Worm (Caenorhabditis elegans) whole organism, late embryonic: ENCODE data around the gene K08B4.7.

Experiments
- K02D7.2 ChIP-seq: sonication (generic microtip); optimal IDR thresholded peaks from 2 replicates; lab custom pipeline; 2017; ENCODE audit warnings: mild to moderate bottlenecking, missing genetic modification characterization, missing compliant biosample characterization
- ama-1 ChIP-seq: fragments of 150-350 bp; optimal IDR thresholded peaks from 2 replicates; lab custom pipeline; 2014
- ceh-14 ChIP-seq: sonication (generic microtip); optimal IDR thresholded peaks from 2 replicates; lab custom pipeline; 2016; ENCODE audit warnings: missing genotype, missing genetic modification characterization, missing compliant biosample characterization
- ceh-24 ChIP-seq: sonication (generic microtip); optimal IDR thresholded peaks from 2 replicates; lab custom pipeline; 2016; ENCODE audit warnings: mild to moderate bottlenecking, missing genetic modification characterization, missing compliant biosample characterization
- ceh-31 ChIP-seq: sonication (generic microtip); optimal IDR thresholded peaks from 2 replicates; lab custom pipeline; 2016; ENCODE audit warnings: missing genetic modification characterization, missing compliant biosample characterization
- ceh-45 ChIP-seq: fragments of 200-800 bp; sonication (Bioruptor generic); IDR thresholded peaks from 2 replicates; pipeline ENCODE4 v1.3.6; 2022; ENCODE audit warnings: missing genetic modification reagents, missing genetic modification characterization, missing compliant biosample characterization
- ceh-48 ChIP-seq: sonication (generic microtip); optimal IDR thresholded peaks from 2 replicates; lab custom pipeline; 2016; ENCODE audit warnings: missing genetic modification characterization, inconsistent platforms, missing compliant biosample characterization
- ceh-6 ChIP-seq: fragments of 200-800 bp; sonication (Bioruptor generic); optimal IDR thresholded peaks from 2 replicates; lab custom pipeline; 2018; ENCODE audit warnings: mild to moderate bottlenecking, missing genetic modification characterization, missing compliant biosample characterization
- ceh-9 ChIP-seq: sonication (generic microtip); optimal IDR thresholded peaks from 2 replicates; lab custom pipeline; 2016; ENCODE audit warnings: mild to moderate bottlenecking, missing genetic modification characterization, inconsistent platforms, missing compliant biosample characterization
- dmd-4 ChIP-seq: sonication (generic microtip); optimal IDR thresholded peaks from 2 replicates; lab custom pipeline; 2016; ENCODE audit warnings: borderline replicate concordance, missing genetic modification characterization, missing compliant biosample characterization
- elt-2 ChIP-seq: sonication (generic microtip); optimal IDR thresholded peaks from 2 replicates; lab custom pipeline; 2016; ENCODE audit warnings: missing genetic modification reagents, missing genetic modification characterization, missing compliant biosample characterization
- fkh-10 ChIP-seq: fragments of 150-350 bp; optimal IDR thresholded peaks from 2 replicates; lab custom pipeline; 2014; ENCODE audit warnings: missing biosample characterization, missing genetic modification reagents, missing genetic modification characterization
- hlh-30 ChIP-seq: sonication (generic microtip); optimal IDR thresholded peaks from 2 replicates; lab custom pipeline; 2017; ENCODE audit warnings: antibody characterized with exemption, missing genetic modification characterization, missing compliant biosample characterization; ENCODE audit not compliant: insufficient read depth
- lin-11 ChIP-seq: fragments of 200-800 bp; sonication (Bioruptor generic); optimal IDR thresholded peaks from 2 replicates; lab custom pipeline; 2018; ENCODE audit warnings: mild to moderate bottlenecking, missing genetic modification characterization, missing compliant biosample characterization
- mec-3 ChIP-seq: sonication (generic microtip); optimal IDR thresholded peaks from 2 replicates; lab custom pipeline; 2016; ENCODE audit warnings: borderline replicate concordance, missing genetic modification characterization, missing compliant biosample characterization
- nfya-1 ChIP-seq: sonication (generic microtip); optimal IDR thresholded peaks from 2 replicates; lab custom pipeline; 2017; ENCODE audit warnings: missing genetic modification characterization, mild to moderate bottlenecking, missing compliant biosample characterization, antibody characterized with exemption, moderate library complexity
- nhr-11 ChIP-seq: fragments of 150-350 bp; optimal IDR thresholded peaks from 2 replicates; lab custom pipeline; 2014; ENCODE audit warnings: missing biosample characterization, missing genetic modification characterization
- nhr-232 ChIP-seq: sonication (generic microtip); optimal IDR thresholded peaks from 2 replicates; lab custom pipeline; 2016; ENCODE audit warnings: missing genetic modification characterization, missing compliant biosample characterization
- odd-2 ChIP-seq: sonication (generic microtip); optimal IDR thresholded peaks from 2 replicates; lab custom pipeline; 2017; ENCODE audit warnings: antibody characterized with exemption, mild to moderate bottlenecking, missing genetic modification characterization, missing compliant biosample characterization
- pha-2 ChIP-seq: sonication (generic microtip); optimal IDR thresholded peaks from 2 replicates; lab custom pipeline; 2017; ENCODE audit warnings: mild to moderate bottlenecking, missing genetic modification characterization, missing compliant biosample characterization
- pha-4 ChIP-seq: fragments of 150-350 bp; optimal IDR thresholded peaks from 2 replicates; lab custom pipeline; 2018; ENCODE audit warnings: missing biosample characterization, missing genetic modification reagents, missing genetic modification characterization
- pqm-1 ChIP-seq: sonication (generic microtip); optimal IDR thresholded peaks from 2 replicates; lab custom pipeline; 2016; ENCODE audit warnings: missing genetic modification characterization, missing compliant biosample characterization
- rnt-1 ChIP-seq: sonication (generic microtip); optimal IDR thresholded peaks from 2 replicates; lab custom pipeline; 2016; ENCODE audit warnings: missing genetic modification characterization, missing compliant biosample characterization
- sdc-2 ChIP-seq: sonication (generic microtip); optimal IDR thresholded peaks from 2 replicates; lab custom pipeline; 2016; ENCODE audit warnings: missing genotype, missing genetic modification characterization, missing compliant biosample characterization
- syd-9 ChIP-seq: sonication (generic microtip); optimal IDR thresholded peaks from 2 replicates; lab custom pipeline; 2016; ENCODE audit warnings: mild to moderate bottlenecking, missing genetic modification characterization, moderate library complexity, missing compliant biosample characterization
- tbx-7 ChIP-seq: sonication (generic microtip); optimal IDR thresholded peaks from 2 replicates; lab custom pipeline; 2016; ENCODE audit warnings: missing genotype, missing genetic modification characterization, missing compliant biosample characterization
- ttx-3 ChIP-seq: sonication (generic microtip); optimal IDR thresholded peaks from 2 replicates; lab custom pipeline; 2016; ENCODE audit warnings: missing genetic modification reagents, missing genetic modification characterization, missing compliant biosample characterization
- unc-42 ChIP-seq: sonication (generic microtip); optimal IDR thresholded peaks from 2 replicates; lab custom pipeline; 2016; ENCODE audit warnings: missing genotype, missing genetic modification characterization, missing compliant biosample characterization
- unc-86 ChIP-seq: sonication (generic microtip); optimal IDR thresholded peaks from 2 replicates; lab custom pipeline; 2016; ENCODE audit warnings: missing genetic modification characterization, missing compliant biosample characterization

Gene K08B4.7

DNA sequence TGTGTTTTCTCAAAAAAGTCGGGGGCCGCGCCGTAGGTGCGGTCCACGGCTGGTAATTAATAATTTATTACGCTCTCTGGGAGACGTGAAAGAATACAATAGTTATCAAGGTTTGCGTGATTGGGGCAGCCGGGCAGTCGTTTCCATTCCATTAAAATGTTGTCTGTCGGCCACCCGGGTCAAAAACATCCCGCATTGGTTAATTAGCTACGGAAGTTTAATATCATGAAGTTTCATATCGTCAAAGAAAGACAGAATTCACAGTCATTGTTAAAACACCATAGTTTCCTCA is 2.0 kb upstream of the K08B4.7 start:
- TF ChIP-seq ceh-9 = no peak
- no peak for TF ChIP-seq ceh-6 (GFP tag; lab: Kevin White, UChicago)
- TF ChIP-seq nhr-11 (tag; lab: Kevin White, UChicago) = no peak
- TF ChIP-seq syd-9 (tag; lab: Kevin White, UChicago) = no peak
- no peak for TF ChIP-seq ceh-31 (tag; lab: Kevin White, UChicago)
- TF ChIP-seq rnt-1 = no peak
- TF ChIP-seq ceh-24 (tag; lab: Kevin White, UChicago) = no peak
- TF ChIP-seq pha-4 (tag; lab: Kevin White, UChicago) = no peak
- TF ChIP-seq, all 69 proteins: peak for 0

DNA sequence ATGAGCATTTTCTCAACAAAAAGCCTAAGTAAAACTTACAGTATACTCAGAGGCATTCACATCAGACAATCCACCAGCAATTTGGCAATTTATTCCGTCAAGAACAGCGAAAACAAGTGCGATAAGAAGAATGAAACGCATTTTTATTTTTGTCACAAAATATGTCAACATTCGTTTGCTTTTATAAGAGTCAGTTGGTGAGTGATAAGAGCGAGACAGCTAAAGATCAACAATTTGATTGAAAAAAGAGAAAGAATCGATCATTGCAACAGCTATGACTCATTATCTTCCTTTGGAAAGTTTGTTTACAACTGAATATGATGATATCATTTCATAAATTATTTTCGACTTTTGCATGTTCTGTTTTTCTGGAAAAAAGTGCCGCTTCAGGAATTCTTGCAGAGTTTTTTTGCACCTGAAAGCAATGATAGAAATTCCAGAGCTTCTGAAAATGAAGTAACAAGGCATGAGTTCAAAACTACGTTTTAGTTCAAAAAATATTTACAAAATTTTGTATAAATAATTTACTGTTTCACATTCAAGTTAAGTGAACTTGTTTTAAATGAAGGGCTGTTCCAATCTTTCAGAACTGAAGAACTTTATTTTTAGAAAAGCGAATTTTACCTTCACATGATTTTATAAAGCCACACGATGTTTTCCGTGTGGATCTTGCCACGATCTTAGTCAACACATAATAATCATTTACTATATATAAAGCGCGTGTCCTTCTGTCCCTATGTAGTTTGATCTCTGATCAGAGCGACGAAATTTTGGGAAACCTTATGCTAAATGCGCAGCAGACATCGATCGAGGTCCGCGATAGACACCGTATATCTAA is 1.5 kb upstream of the K08B4.7 start, which contains the start of gene cpi-1:
Gene cpi-1 (minus strand): TSS at position 204 of the 838 bp plus-strand sequence.
- no peak for TF ChIP-seq nhr-11 (tag; lab: Kevin White, UChicago)
- peak; percentile 1 for TF ChIP-seq elt-2 (tag; lab: Kevin White, UChicago)

DNA sequence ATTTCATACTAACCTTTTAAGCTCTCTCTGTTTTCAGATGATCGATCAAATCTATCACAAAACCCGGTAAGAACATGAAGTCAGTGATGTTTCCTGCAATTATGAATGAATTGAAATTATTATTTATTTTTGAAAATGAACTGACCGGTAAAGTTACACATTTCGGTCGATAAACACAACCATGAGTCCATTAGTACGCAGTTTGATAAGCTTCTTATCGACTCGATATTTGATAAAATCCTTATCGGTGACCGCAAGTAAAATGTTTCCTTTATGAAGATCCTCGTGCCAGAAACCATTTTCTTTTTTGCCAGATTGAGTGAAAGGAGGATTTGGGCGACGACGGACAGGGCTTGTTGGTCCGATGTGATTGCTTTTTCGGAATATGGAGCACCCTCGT is 5.7 kb downstream of the K08B4.7 start:
- TF ChIP-seq elt-2 (tag; lab: Kevin White, UChicago) = peak; percentile 74
- no peak for TF ChIP-seq sdc-2 (tag; lab: Kevin White, UChicago)
- no peak for TF ChIP-seq ama-1 (lab: Kevin White, UChicago)
- no peak for TF ChIP-seq tbx-7

DNA sequence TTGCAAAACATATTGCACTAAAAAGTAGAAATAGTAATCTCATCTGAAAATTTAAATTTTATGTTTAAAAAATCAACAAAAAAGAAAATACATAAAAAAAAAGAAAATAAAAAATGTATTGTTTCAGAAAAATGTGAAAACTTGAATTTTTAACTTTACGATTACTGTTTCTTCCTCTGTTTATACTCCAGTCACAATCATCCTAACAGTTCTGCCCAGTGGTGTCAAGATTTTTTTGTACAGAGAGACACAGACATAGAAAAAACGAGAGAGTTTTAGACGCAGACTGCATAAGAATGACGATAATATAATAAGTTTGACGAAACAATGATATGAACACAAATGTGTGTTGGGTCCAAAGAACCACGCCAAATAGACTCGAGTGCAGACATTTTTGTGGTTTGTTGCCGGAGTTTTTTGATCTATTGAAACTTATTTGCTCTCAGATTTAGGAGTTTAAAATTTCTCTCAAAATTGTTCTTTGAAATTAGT is 8.6 kb downstream of the K08B4.7 start, which contains the start of gene ugt-20:
Gene ugt-20 (minus strand): TSS at position 51 of the 492 bp plus-strand sequence.
- TF ChIP-seq lin-11 (no peak), elt-2 (tag; lab: Kevin White, UChicago) (peak; percentile 48), K02D7.2 (tag; lab: Kevin White, UChicago) (no peak)

DNA sequence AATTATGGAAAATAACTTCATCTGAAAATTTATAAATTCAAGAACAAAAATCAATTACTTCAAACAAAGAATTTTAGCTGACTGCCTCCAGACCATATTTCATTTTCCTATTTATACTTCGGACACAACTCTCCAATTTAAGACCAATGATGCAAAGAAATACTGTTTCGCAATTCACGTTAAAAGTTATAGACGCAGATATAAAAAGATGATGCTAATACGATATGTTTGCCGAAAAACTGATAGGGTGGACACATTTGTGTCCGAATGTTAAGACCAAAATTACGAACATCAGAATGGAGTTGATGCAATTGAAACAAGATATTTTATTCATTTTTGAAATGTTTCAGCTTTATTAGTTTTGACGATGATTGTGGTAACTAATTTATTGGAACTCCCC is 12.3 kb downstream of the K08B4.7 start, which contains the start of gene ugt-19:
Gene ugt-19 (minus strand): TSS at position 28 of the 400 bp plus-strand sequence.
- TF ChIP-seq elt-2 (tag; lab: Kevin White, UChicago) (peak; percentile 19), pqm-1 (no peak), ceh-14 (tag; lab: Kevin White, UChicago) (no peak), ama-1 (lab: Kevin White, UChicago) (no peak), ceh-6 (GFP tag; lab: Kevin White, UChicago) (no peak), odd-2 (tag; lab: Kevin White, UChicago) (no peak)

DNA sequence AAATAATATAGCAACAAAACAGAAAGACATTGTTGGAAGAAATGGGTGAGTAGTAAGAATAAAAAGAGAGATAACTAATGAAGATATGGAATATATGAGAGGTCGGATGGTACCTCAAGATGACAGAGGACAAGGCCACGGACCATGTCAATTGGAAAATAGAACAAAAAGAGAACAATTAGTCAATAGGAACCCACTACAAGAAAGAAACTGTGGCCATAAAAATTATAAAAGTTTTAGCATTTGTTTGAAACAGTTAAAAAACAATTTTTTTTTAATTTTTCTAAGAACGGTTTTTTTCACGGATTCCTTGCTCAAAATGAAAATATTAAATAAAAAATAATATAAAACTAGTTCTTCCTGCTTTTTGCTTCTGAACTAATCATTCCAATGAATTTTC is 16.1 kb downstream of the K08B4.7 start, which contains the start of gene cpg-20:
Gene cpg-20 (minus strand): TSS at position 101 of the 400 bp plus-strand sequence.
- TF ChIP-seq hlh-30 (tag; lab: Kevin White, UChicago) (no peak), dmd-4 (tag; lab: Kevin White, UChicago) (no peak), fkh-10 (GFP tag; lab: Kevin White, UChicago) (no peak), mec-3 (tag; lab: Kevin White, UChicago) (no peak), ttx-3 (tag; lab: Kevin White, UChicago) (no peak), lin-11 (no peak), unc-86 (tag; lab: Kevin White, UChicago) (no peak)

DNA sequence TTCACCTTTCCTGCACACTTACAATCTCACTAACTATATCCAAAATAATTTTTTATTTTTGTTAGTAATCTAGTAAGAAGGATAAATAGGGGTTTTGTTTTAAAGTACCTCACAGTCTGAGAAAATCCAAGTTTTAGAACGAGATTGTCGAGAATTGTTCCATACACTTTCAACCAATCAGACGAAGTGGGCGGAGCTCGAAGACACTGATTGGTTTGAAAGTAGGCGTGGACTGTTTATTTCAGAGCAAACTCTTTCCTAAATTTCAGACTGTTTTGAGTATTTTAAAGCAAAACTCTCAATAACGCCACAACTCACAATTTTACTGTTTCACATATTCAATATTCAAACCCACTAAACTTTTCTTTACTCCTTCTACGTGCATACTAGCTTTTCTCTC is 21.2 kb downstream of the K08B4.7 start:
- TF ChIP-seq nhr-232 (tag; lab: Kevin White, UChicago) (no peak), nfya-1 (tag; lab: Kevin White, UChicago) (peak; percentile 72)

DNA sequence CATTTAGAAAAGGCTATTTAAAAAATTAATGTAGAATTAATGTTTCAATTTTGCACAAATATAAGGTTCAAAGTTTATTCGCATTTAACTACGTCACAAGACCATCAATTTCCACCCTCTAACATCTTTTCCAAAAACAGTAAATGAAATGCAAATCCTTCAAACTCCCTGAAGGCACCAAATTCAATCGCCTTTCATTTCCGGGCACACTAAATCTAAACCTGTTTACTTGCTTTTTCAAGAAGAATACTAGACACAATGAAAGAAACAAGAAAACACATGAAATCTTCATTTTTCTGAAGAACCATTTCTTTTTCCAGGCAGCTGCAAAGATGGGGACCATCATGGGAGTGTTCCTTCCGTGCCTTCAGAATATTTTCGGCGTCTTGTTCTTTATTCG is 27.0 kb downstream of the K08B4.7 start:
- TF ChIP-seq unc-42 (tag; lab: Kevin White, UChicago) = peak; percentile 89
- TF ChIP-seq pha-2 (tag; lab: Kevin White, UChicago) = no peak
- TF ChIP-seq ceh-9 = no peak
- no peak for TF ChIP-seq ceh-48 (tag; lab: Kevin White, UChicago)
- TF ChIP-seq fkh-10 (GFP tag; lab: Kevin White, UChicago) = peak; percentile 47
- TF ChIP-seq ceh-45 (GFP tag; lab: Robert Waterston, UW) = no peak
